Worm (Caenorhabditis elegans) whole organism, L4 larva: ENCODE measurements around the gene pigx-1.

ENCODE experiments used
- F44E2.7 ChIP-seq: fragments of 200-800 bp; sonication (Bioruptor generic); IDR thresholded peaks from 2 replicates; pipeline ENCODE4 v2.1.2; 2022; ENCODE audit warnings: missing genetic modification characterization, missing compliant biosample characterization
- F49E8.2 ChIP-seq: sonication (generic microtip); optimal IDR thresholded peaks from 2 replicates; lab custom pipeline; 2016; ENCODE audit warnings: missing compliant biosample characterization, mild to moderate bottlenecking, missing genetic modification characterization, borderline replicate concordance
- R02D3.7 ChIP-seq: fragments of 150-350 bp; sonication (generic microtip); optimal IDR thresholded peaks from 3 replicates; lab custom pipeline; 2014; ENCODE audit warnings: missing biosample characterization, missing genetic modification characterization
- Y75B8A.6 ChIP-seq: fragments of 200-800 bp; sonication (Bioruptor generic); IDR thresholded peaks from 2 replicates; pipeline ENCODE4 v1.3.6; 2022; ENCODE audit warnings: missing genetic modification reagents, missing genetic modification characterization, missing compliant biosample characterization
- ZK337.2 ChIP-seq: fragments of 200-800 bp; sonication (Bioruptor generic); IDR thresholded peaks from 2 replicates; pipeline ENCODE4 v1.3.6; 2022; ENCODE audit warnings: missing genetic modification reagents, missing genetic modification characterization, missing compliant biosample characterization
- ZK546.5 ChIP-seq, 2 experiments: sonication (generic microtip); optimal IDR thresholded peaks; 2 replicates each; lab custom pipeline; 2017; ENCODE audit warnings: missing biosample characterization in 2 of 2, missing genetic modification characterization in 2 of 2
- aha-1 ChIP-seq: fragments of 150-350 bp; peaks from one replicate; lab custom pipeline; 2014; ENCODE audit warnings: missing biosample characterization, missing genetic modification characterization
- ama-1 ChIP-seq: fragments of 150-350 bp; optimal IDR thresholded peaks from 2 replicates; lab custom pipeline; 2014; ENCODE audit warnings: inconsistent platforms, mixed read lengths
- ceh-20 ChIP-seq: fragments of 200-800 bp; sonication (Bioruptor generic); IDR thresholded peaks from 2 replicates; pipeline ENCODE4 v1.3.6; 2022; ENCODE audit warnings: missing genetic modification reagents, missing genetic modification characterization, missing compliant biosample characterization
- ceh-62 ChIP-seq: sonication (generic microtip); optimal IDR thresholded peaks from 2 replicates; lab custom pipeline; 2017; ENCODE audit warnings: missing biosample characterization, missing genetic modification characterization
- ceh-82 ChIP-seq: sonication (generic microtip); optimal IDR thresholded peaks from 2 replicates; lab custom pipeline; 2017; ENCODE audit warnings: missing biosample characterization, missing genetic modification characterization
- ces-1 ChIP-seq: fragments of 150-350 bp; sonication (generic microtip); optimal IDR thresholded peaks from 4 replicates; lab custom pipeline; 2014; ENCODE audit warnings: missing biosample characterization, missing genetic modification reagents, missing genetic modification characterization
- ctbp-1 ChIP-seq: fragments of 200-800 bp; sonication (Bioruptor generic); IDR thresholded peaks from 2 replicates; pipeline ENCODE4 v1.3.6; 2022; ENCODE audit warnings: missing genetic modification reagents, missing genetic modification characterization, missing compliant biosample characterization
- daf-8 ChIP-seq: fragments of 200-800 bp; sonication (Bioruptor generic); IDR thresholded peaks from 2 replicates; pipeline ENCODE4 v1.3.6; 2022; ENCODE audit warnings: missing genetic modification characterization, missing compliant biosample characterization
- dmd-8 ChIP-seq: fragments of 200-800 bp; sonication (Bioruptor generic); IDR thresholded peaks from 2 replicates; pipeline ENCODE4 v1.3.6; 2022; ENCODE audit warnings: missing genetic modification characterization, missing compliant biosample characterization
- dmd-9 ChIP-seq: fragments of 200-800 bp; sonication (Bioruptor generic); IDR thresholded peaks from 2 replicates; pipeline ENCODE4 v1.3.6; 2022; ENCODE audit warnings: missing genetic modification reagents, missing genetic modification characterization, missing compliant biosample characterization
- dpl-1 ChIP-seq: fragments of 150-350 bp; optimal IDR thresholded peaks from 2 replicates; lab custom pipeline; 2014; ENCODE audit warnings: missing biosample characterization, missing genetic modification reagents, missing genetic modification characterization
- egl-27 ChIP-seq: sonication (generic microtip); optimal IDR thresholded peaks from 3 replicates; lab custom pipeline; 2017; ENCODE audit warnings: missing biosample characterization, missing genetic modification reagents, missing genetic modification characterization
- gei-8 ChIP-seq: fragments of 200-800 bp; sonication (Bioruptor generic); optimal IDR thresholded peaks from 2 replicates; lab custom pipeline; 2018; ENCODE audit warnings: mild to moderate bottlenecking, missing genetic modification characterization, missing compliant biosample characterization
- hif-1 ChIP-seq, 2 experiments: sonication (generic microtip); optimal IDR thresholded peaks; 2 replicates each; lab custom pipeline; 2016 to 2017; ENCODE audit warnings: missing compliant biosample characterization in 2 of 2, missing genetic modification characterization in 2 of 2, missing genetic modification reagents in 2 of 2, missing genotype in 2 of 2, mild to moderate bottlenecking in 1 of 2
- hlh-11 ChIP-seq: fragments of 200-800 bp; sonication (Bioruptor generic); optimal IDR thresholded peaks from 2 replicates; lab custom pipeline; 2018; ENCODE audit warnings: mild to moderate bottlenecking, missing genetic modification characterization, missing compliant biosample characterization
- hmg-1.1 ChIP-seq: fragments of 200-800 bp; sonication (Bioruptor generic); IDR thresholded peaks from 2 replicates; pipeline ENCODE4 v1.3.6; 2022; ENCODE audit warnings: missing genetic modification reagents, missing genetic modification characterization, missing compliant biosample characterization
- jun-1 ChIP-seq: fragments of 150-350 bp; optimal IDR thresholded peaks from 2 replicates; lab custom pipeline; 2014; ENCODE audit warnings: missing biosample characterization, missing genetic modification reagents, missing genetic modification characterization
- lim-7 ChIP-seq: fragments of 200-800 bp; sonication (Bioruptor generic); IDR thresholded peaks from 2 replicates; pipeline ENCODE4 v1.3.6; 2022; ENCODE audit warnings: missing genetic modification characterization, missing compliant biosample characterization
- lin-29 ChIP-seq: fragments of 200-800 bp; sonication (Bioruptor generic); IDR thresholded peaks from 2 replicates; pipeline ENCODE4 v1.3.6; 2022; ENCODE audit warnings: missing genetic modification reagents, missing genetic modification characterization, missing compliant biosample characterization
- lin-39 ChIP-seq: fragments of 150-350 bp; optimal IDR thresholded peaks from 2 replicates; lab custom pipeline; 2014; ENCODE audit warnings: missing biosample characterization, missing genetic modification reagents, missing genetic modification characterization
- lir-3 ChIP-seq: sonication (generic microtip); optimal IDR thresholded peaks from 2 replicates; lab custom pipeline; 2016; ENCODE audit warnings: mild to moderate bottlenecking, missing genetic modification characterization, missing compliant biosample characterization
- lsy-2 ChIP-seq, 2 experiments: fragments of 150-350 bp in 1 of 2; sonication (generic microtip) in 1 of 2; optimal IDR thresholded peaks; 2 replicates each; lab custom pipeline; 2014 to 2017; ENCODE audit warnings: missing biosample characterization in 2 of 2, missing genetic modification characterization in 2 of 2
- madf-5 ChIP-seq, 2 experiments: fragments of 200-800 bp; sonication (Bioruptor generic); IDR thresholded peaks; 2 replicates each; pipeline ENCODE4 v1.3.6; 2022; ENCODE audit warnings: missing compliant biosample characterization in 2 of 2, missing genetic modification characterization in 2 of 2
- madf-9 ChIP-seq: fragments of 200-800 bp; sonication (Bioruptor generic); conservative IDR thresholded peaks from 2 replicates; pipeline ENCODE4 v1.3.6; 2022; ENCODE audit warnings: missing genetic modification reagents, missing genetic modification characterization, missing compliant biosample characterization
- mdl-1 ChIP-seq, 2 experiments: fragments of 150-350 bp in 1 of 2; sonication (generic microtip) in 1 of 2; optimal IDR thresholded peaks; 2 replicates each; lab custom pipeline; 2014 to 2017; ENCODE audit warnings: missing biosample characterization in 2 of 2, missing genetic modification characterization in 2 of 2
- mes-2 ChIP-seq: sonication (generic microtip); optimal IDR thresholded peaks from 2 replicates; lab custom pipeline; 2016; ENCODE audit warnings: missing genotype, mild to moderate bottlenecking, missing genetic modification characterization, missing compliant biosample characterization; ENCODE audit not compliant: poor library complexity, severe bottlenecking
- mxl-2 ChIP-seq: fragments of 200-800 bp; sonication (Bioruptor generic); conservative IDR thresholded peaks from 2 replicates; pipeline ENCODE4 v1.3.6; 2022; ENCODE audit warnings: missing genetic modification reagents, missing genetic modification characterization, missing compliant biosample characterization
- nhr-10 ChIP-seq: fragments of 150-350 bp; optimal IDR thresholded peaks from 2 replicates; lab custom pipeline; 2014; ENCODE audit warnings: missing biosample characterization, missing genetic modification characterization
- nhr-41 ChIP-seq: fragments of 200-800 bp; sonication (Bioruptor generic); IDR thresholded peaks from 2 replicates; pipeline ENCODE4 v1.3.6; 2022; ENCODE audit warnings: missing genetic modification reagents, missing genetic modification characterization, missing compliant biosample characterization
- nhr-48 ChIP-seq: sonication (generic microtip); optimal IDR thresholded peaks from 2 replicates; lab custom pipeline; 2016; ENCODE audit warnings: mild to moderate bottlenecking, missing genetic modification characterization, missing compliant biosample characterization
- pha-4 ChIP-seq, 2 experiments: fragments of 150-350 bp in 1 of 2; fragments of 200-800 bp in 1 of 2; sonication (Bioruptor generic) in 1 of 2; IDR thresholded peaks in 1 of 2; optimal IDR thresholded peaks in 1 of 2; 2 replicates each; pipeline versions ENCODE4 v1.3.6 to Lab custom; 2014 to 2022; ENCODE audit warnings: missing genetic modification characterization in 2 of 2, missing genetic modification reagents in 2 of 2, missing biosample characterization in 1 of 2, missing compliant biosample characterization in 1 of 2
- rbr-2 ChIP-seq: sonication (generic microtip); optimal IDR thresholded peaks from 2 replicates; lab custom pipeline; 2016; ENCODE audit warnings: missing genotype, missing genetic modification characterization, missing compliant biosample characterization
- set-16 ChIP-seq: fragments of 200-800 bp; sonication (Bioruptor generic); IDR thresholded peaks from 2 replicates; pipeline ENCODE4 v1.3.6; 2022; ENCODE audit warnings: missing genetic modification reagents, missing genetic modification characterization, missing compliant biosample characterization
- snpc-1.2 ChIP-seq: fragments of 200-800 bp; sonication (Bioruptor generic); IDR thresholded peaks from 2 replicates; pipeline ENCODE4 v1.3.6; 2022; ENCODE audit warnings: missing genetic modification reagents, missing genetic modification characterization, missing compliant biosample characterization
- snpc-4 ChIP-seq: fragments of 150-350 bp; optimal IDR thresholded peaks from 2 replicates; lab custom pipeline; 2014; ENCODE audit warnings: missing biosample characterization, missing genetic modification characterization
- spr-1 ChIP-seq: sonication (generic microtip); optimal IDR thresholded peaks from 2 replicates; lab custom pipeline; 2016; ENCODE audit warnings: mild to moderate bottlenecking, missing genetic modification characterization, missing compliant biosample characterization
- spr-3 ChIP-seq: fragments of 200-800 bp; sonication (Bioruptor generic); optimal IDR thresholded peaks from 2 replicates; lab custom pipeline; 2018; ENCODE audit warnings: mild to moderate bottlenecking, missing genetic modification characterization, missing compliant biosample characterization
- tra-1 ChIP-seq: fragments of 200-800 bp; sonication (Bioruptor generic); IDR thresholded peaks from 2 replicates; pipeline ENCODE4 v1.3.6; 2022; ENCODE audit warnings: missing genetic modification reagents, missing genetic modification characterization, missing compliant biosample characterization
- unc-130 ChIP-seq: sonication (generic microtip); optimal IDR thresholded peaks from 2 replicates; lab custom pipeline; 2016; ENCODE audit warnings: missing genetic modification reagents, missing genetic modification characterization, missing compliant biosample characterization
- zag-1 ChIP-seq: fragments of 150-350 bp; optimal IDR thresholded peaks from 2 replicates; lab custom pipeline; 2014; ENCODE audit warnings: missing biosample characterization, missing genetic modification characterization
- zip-11 ChIP-seq: fragments of 200-800 bp; sonication (Bioruptor generic); IDR thresholded peaks from 2 replicates; pipeline ENCODE4 v1.3.6; 2022; ENCODE audit warnings: missing genetic modification characterization, missing compliant biosample characterization
- zip-2 ChIP-seq: fragments of 150-350 bp; optimal IDR thresholded peaks from 2 replicates; lab custom pipeline; 2014; ENCODE audit warnings: missing biosample characterization, missing genetic modification characterization
- ztf-11 ChIP-seq: fragments of 150-350 bp; optimal IDR thresholded peaks from 2 replicates; lab custom pipeline; 2014; ENCODE audit warnings: missing biosample characterization, missing genetic modification characterization

Gene pigx-1

ce11 chrX:1093154-1093553, 3.7 kb downstream of the pigx-1 start (continued):
- TF ChIP-seq set-16 (GFP tag; lab: Robert Waterston, UW) (peak; percentile 60), snpc-1.2 (GFP tag; lab: Robert Waterston, UW) (no peak), mxl-2 (GFP tag; lab: Robert Waterston, UW) (0 out of 2 replicates have a peak, but pooled peaks have one; percentile 52), zip-11 (no peak), Y75B8A.6 (GFP tag; lab: Robert Waterston, UW) (no peak), R02D3.7 (tag; lab: Kevin White, UChicago) (no peak), egl-27 (tag; lab: Kevin White, UChicago) (no peak), ceh-20 (GFP tag; lab: Robert Waterston, UW) (peak; percentile 95), unc-130 (GFP tag; lab: Kevin White, UChicago) (no peak), rbr-2 (tag; lab: Kevin White, UChicago) (peak; percentile 94), madf-9 (GFP tag; lab: Robert Waterston, UW) (peak; percentile 62; the same call in 1 of the 2 replicates), aha-1 (tag; lab: Kevin White, UChicago) (peak; percentile 98), pha-4 (GFP tag; IDR thresholded peaks at IDR 0.05; lab: Robert Waterston, UW) (peak; percentile 87), pha-4 (tag; optimal IDR thresholded peaks at IDR 0.05; lab: Kevin White, UChicago) (peak; percentile 99), hmg-1.1 (GFP tag; lab: Robert Waterston, UW) (peak; percentile 97), zip-2 (tag; lab: Kevin White, UChicago) (peak; percentile 75), nhr-10 (tag; lab: Kevin White, UChicago) (peak; percentile 83), madf-5 (GFP tag; IDR thresholded peaks at IDR 0.05; lab: Robert Waterston, UW) (0 out of 4 replicates have a peak, but pooled peaks of 1 of the 2 experiments have one; percentile 4), jun-1 (tag; lab: Kevin White, UChicago) (peak; percentile 69), ctbp-1 (GFP tag; lab: Robert Waterston, UW) (peak; percentile 95), mes-2 (peak; percentile 91), nhr-48 (peak; percentile 91), dpl-1 (GFP tag; lab: Kevin White, UChicago) (peak; percentile 46), nhr-41 (GFP tag; lab: Robert Waterston, UW) (peak; percentile 72), snpc-4 (tag; lab: Kevin White, UChicago) (no peak), dmd-8 (GFP tag; lab: Robert Waterston, UW) (no peak), F49E8.2 (tag; lab: Kevin White, UChicago) (no peak), ZK337.2 (no peak), F44E2.7 (no peak), mdl-1 (tag; optimal IDR thresholded peaks at IDR 0.05; lab: Kevin White, UChicago) (peak; percentile 98 to 100), spr-1 (peak; percentile 84), zag-1 (no peak), lin-29 (GFP tag; lab: Robert Waterston, UW) (0 out of 2 replicates have a peak, but pooled peaks have one; percentile 29), hlh-11 (tag; lab: Kevin White, UChicago) (peak; percentile 99), lim-7 (GFP tag; lab: Robert Waterston, UW) (no peak), lir-3 (tag; lab: Kevin White, UChicago) (peak; percentile 2), ztf-11 (no peak), lin-39 (tag; lab: Kevin White, UChicago) (no peak), ceh-62 (no peak)

- TF ChIP-seq dmd-9 (GFP tag; lab: Robert Waterston, UW) (no peak), madf-9 (GFP tag; lab: Robert Waterston, UW) (no peak), ces-1 (no peak), nhr-41 (GFP tag; lab: Robert Waterston, UW) (no peak), dmd-8 (GFP tag; lab: Robert Waterston, UW) (0 out of 2 replicates have a peak, but pooled peaks have one; percentile 21), spr-3 (no peak), ctbp-1 (GFP tag; lab: Robert Waterston, UW) (no peak), ceh-82 (tag; lab: Kevin White, UChicago) (no peak), nhr-48 (no peak), ama-1 (no peak), tra-1 (GFP tag; lab: Robert Waterston, UW) (no peak), unc-130 (GFP tag; lab: Kevin White, UChicago) (no peak), daf-8 (GFP tag; lab: Robert Waterston, UW) (no peak), lsy-2 (tag; optimal IDR thresholded peaks at IDR 0.05; lab: Kevin White, UChicago) (no peak), lim-7 (GFP tag; lab: Robert Waterston, UW) (0 out of 2 replicates have a peak, but pooled peaks have one; percentile 60), aha-1 (tag; lab: Kevin White, UChicago) (peak; percentile 75), pha-4 (GFP tag; IDR thresholded peaks at IDR 0.05; lab: Robert Waterston, UW) (no peak), pha-4 (tag; optimal IDR thresholded peaks at IDR 0.05; lab: Kevin White, UChicago) (no peak), ztf-11 (no peak), gei-8 (GFP tag; lab: Kevin White, UChicago) (no peak), ZK546.5 (tag; optimal IDR thresholded peaks at IDR 0.05; lab: Kevin White, UChicago) (no peak), hif-1 (tag; optimal IDR thresholded peaks at IDR 0.05; lab: Kevin White, UChicago) (no peak), jun-1 (tag; lab: Kevin White, UChicago) (no peak)
These were observed 7.1 kb downstream of the pigx-1 start for ce11 chrX:1089676-1090075.
